Worm (Caenorhabditis elegans) whole organism, mixed stage, embryonic: ENCODE measurements around the gene B0513.90.
A peak's percentile ranks its signal among the peaks of the same experiment; 100 is the strongest.

Experiments used
- M03D4.4 ChIP-seq: sonication (generic microtip); optimal IDR thresholded peaks from 2 replicates; lab custom pipeline; 2017; ENCODE audit warnings: mild to moderate bottlenecking, missing genetic modification characterization, missing compliant biosample characterization
- bed-3 ChIP-seq: fragments of 200-800 bp; sonication (Bioruptor generic); optimal IDR thresholded peaks from 3 replicates; lab custom pipeline; 2018; ENCODE audit warnings: mild to moderate bottlenecking, missing genetic modification characterization, moderate library complexity, missing compliant biosample characterization
- blmp-1 ChIP-seq: fragments of 150-350 bp; optimal IDR thresholded peaks from 2 replicates; lab custom pipeline; 2014; ENCODE audit warnings: missing biosample characterization, missing genetic modification characterization
- ceh-39 ChIP-seq: fragments of 150-350 bp; optimal IDR thresholded peaks from 2 replicates; lab custom pipeline; 2014; ENCODE audit warnings: missing biosample characterization, missing genetic modification characterization
- ceh-43 ChIP-seq: fragments of 200-800 bp; sonication (Bioruptor generic); optimal IDR thresholded peaks from 2 replicates; lab custom pipeline; 2018; ENCODE audit warnings: mild to moderate bottlenecking, missing genetic modification characterization, moderate library complexity, missing compliant biosample characterization
- ceh-83 ChIP-seq: fragments of 200-800 bp; sonication (Bioruptor generic); optimal IDR thresholded peaks from 2 replicates; lab custom pipeline; 2018; ENCODE audit warnings: mild to moderate bottlenecking, missing genetic modification characterization, missing compliant biosample characterization
- ces-1 ChIP-seq: fragments of 150-350 bp; optimal IDR thresholded peaks from 2 replicates; lab custom pipeline; 2014; ENCODE audit warnings: missing biosample characterization, missing genetic modification reagents, missing genetic modification characterization
- cnd-1 ChIP-seq: fragments of 200-800 bp; sonication (Bioruptor generic); optimal IDR thresholded peaks from 2 replicates; lab custom pipeline; 2018; ENCODE audit warnings: mild to moderate bottlenecking, missing genetic modification characterization, missing compliant biosample characterization
- drap-1 ChIP-seq: fragments of 200-800 bp; sonication (Bioruptor generic); optimal IDR thresholded peaks from 3 replicates; lab custom pipeline; 2018; ENCODE audit warnings: mild to moderate bottlenecking, missing genetic modification characterization, missing compliant biosample characterization
- elt-1 ChIP-seq: sonication (generic microtip); optimal IDR thresholded peaks from 2 replicates; lab custom pipeline; 2017; ENCODE audit warnings: missing genetic modification characterization, mild to moderate bottlenecking, missing compliant biosample characterization, antibody characterized with exemption, moderate library complexity, borderline replicate concordance; ENCODE audit not compliant: insufficient read depth
- elt-3 ChIP-seq: fragments of 150-350 bp; optimal IDR thresholded peaks from 2 replicates; lab custom pipeline; 2014; ENCODE audit warnings: missing biosample characterization, missing genetic modification characterization
- flh-1 ChIP-seq: fragments of 200-800 bp; sonication (Bioruptor generic); optimal IDR thresholded peaks from 2 replicates; lab custom pipeline; 2018; ENCODE audit warnings: mild to moderate bottlenecking, missing genetic modification characterization, moderate library complexity, missing compliant biosample characterization
- lin-13 ChIP-seq: fragments of 150-350 bp; optimal IDR thresholded peaks from 2 replicates; lab custom pipeline; 2014; ENCODE audit warnings: missing biosample characterization, missing genetic modification characterization
- lin-32 ChIP-seq: fragments of 200-800 bp; sonication (Bioruptor generic); optimal IDR thresholded peaks from 2 replicates; lab custom pipeline; 2018; ENCODE audit warnings: mild to moderate bottlenecking, missing genetic modification characterization, missing compliant biosample characterization
- lsy-2 ChIP-seq: fragments of 150-350 bp; optimal IDR thresholded peaks from 2 replicates; lab custom pipeline; 2014; ENCODE audit warnings: missing biosample characterization, missing genetic modification characterization
- mab-5 ChIP-seq: fragments of 150-350 bp; optimal IDR thresholded peaks from 2 replicates; lab custom pipeline; 2014; ENCODE audit warnings: missing biosample characterization, missing genetic modification characterization
- mep-1 ChIP-seq: fragments of 150-350 bp; optimal IDR thresholded peaks from 2 replicates; lab custom pipeline; 2017; ENCODE audit warnings: missing biosample characterization, missing genetic modification reagents, missing genetic modification characterization, inconsistent platforms
- mls-2 ChIP-seq: sonication (generic microtip); optimal IDR thresholded peaks from 2 replicates; lab custom pipeline; 2016; ENCODE audit warnings: mild to moderate bottlenecking, missing genetic modification characterization, moderate library complexity, missing compliant biosample characterization
- nhr-12 ChIP-seq: fragments of 150-350 bp; optimal IDR thresholded peaks from 2 replicates; lab custom pipeline; 2014; ENCODE audit warnings: missing biosample characterization, missing genetic modification characterization
- nhr-2 ChIP-seq: fragments of 150-350 bp; optimal IDR thresholded peaks from 2 replicates; lab custom pipeline; 2014; ENCODE audit warnings: missing biosample characterization, missing genetic modification characterization
- nhr-237 ChIP-seq: fragments of 150-350 bp; optimal IDR thresholded peaks from 2 replicates; lab custom pipeline; 2014; ENCODE audit warnings: missing biosample characterization, missing genetic modification characterization
- nhr-28 ChIP-seq: fragments of 150-350 bp; optimal IDR thresholded peaks from 2 replicates; lab custom pipeline; 2014; ENCODE audit warnings: missing biosample characterization, missing genetic modification characterization
- nhr-76 ChIP-seq: sonication (generic microtip); optimal IDR thresholded peaks from 2 replicates; lab custom pipeline; 2017; ENCODE audit warnings: missing biosample characterization, missing genetic modification characterization
- pha-4 ChIP-seq: fragments of 150-350 bp; optimal IDR thresholded peaks from 2 replicates; lab custom pipeline; 2018; ENCODE audit warnings: missing biosample characterization, missing genetic modification reagents, missing genetic modification characterization
- sem-2 ChIP-seq: fragments of 200-800 bp; sonication (Bioruptor generic); optimal IDR thresholded peaks from 2 replicates; lab custom pipeline; 2018; ENCODE audit warnings: mild to moderate bottlenecking, missing genetic modification characterization, missing compliant biosample characterization
- snpc-4 ChIP-seq: fragments of 150-350 bp; optimal IDR thresholded peaks from 2 replicates; lab custom pipeline; 2014; ENCODE audit warnings: missing biosample characterization, missing genetic modification characterization
- sptf-1 ChIP-seq: sonication (generic microtip); optimal IDR thresholded peaks from 2 replicates; lab custom pipeline; 2017; ENCODE audit warnings: mild to moderate bottlenecking, missing genetic modification characterization, moderate library complexity, missing compliant biosample characterization
- tbx-8 ChIP-seq: fragments of 200-800 bp; sonication (Bioruptor generic); optimal IDR thresholded peaks from 2 replicates; lab custom pipeline; 2018; ENCODE audit warnings: mild to moderate bottlenecking, missing genetic modification characterization, moderate library complexity, missing compliant biosample characterization
- unc-62 ChIP-seq: fragments of 150-350 bp; optimal IDR thresholded peaks from 2 replicates; lab custom pipeline; 2014; ENCODE audit warnings: missing biosample characterization, missing genetic modification reagents, missing genetic modification characterization
- zip-8 ChIP-seq: fragments of 150-350 bp; optimal IDR thresholded peaks from 2 replicates; lab custom pipeline; 2014; ENCODE audit warnings: missing biosample characterization, missing genetic modification characterization
- ztf-11 ChIP-seq: fragments of 150-350 bp; optimal IDR thresholded peaks from 2 replicates; lab custom pipeline; 2014; ENCODE audit warnings: missing biosample characterization, missing genetic modification characterization

The B0513.90 gene

ce11 chrIV:13836290-13836689, 30.6 kb upstream of the B0513.90 start, which contains the start of gene H08M01.1:
Gene H08M01.1, minus strand, starts transcription at chrIV:13836390.
- TF ChIP-seq nhr-28 (tag; lab: Kevin White, UChicago) (no peak), unc-62 (GFP tag; lab: Kevin White, UChicago) (no peak), mep-1 (tag; lab: Kevin White, UChicago) (no peak), ceh-43 (GFP tag; lab: Kevin White, UChicago) (no peak), nhr-237 (tag; lab: Kevin White, UChicago) (no peak), pha-4 (tag; lab: Kevin White, UChicago) (no peak), elt-3 (tag; lab: Kevin White, UChicago) (no peak), lin-13 (tag; lab: Kevin White, UChicago) (no peak), bed-3 (GFP tag; lab: Kevin White, UChicago) (no peak), ceh-39 (tag; lab: Kevin White, UChicago) (no peak), lin-32 (GFP tag; lab: Kevin White, UChicago) (no peak), ces-1 (GFP tag; lab: Kevin White, UChicago) (no peak), elt-1 (tag; lab: Kevin White, UChicago) (no peak)

DNA sequence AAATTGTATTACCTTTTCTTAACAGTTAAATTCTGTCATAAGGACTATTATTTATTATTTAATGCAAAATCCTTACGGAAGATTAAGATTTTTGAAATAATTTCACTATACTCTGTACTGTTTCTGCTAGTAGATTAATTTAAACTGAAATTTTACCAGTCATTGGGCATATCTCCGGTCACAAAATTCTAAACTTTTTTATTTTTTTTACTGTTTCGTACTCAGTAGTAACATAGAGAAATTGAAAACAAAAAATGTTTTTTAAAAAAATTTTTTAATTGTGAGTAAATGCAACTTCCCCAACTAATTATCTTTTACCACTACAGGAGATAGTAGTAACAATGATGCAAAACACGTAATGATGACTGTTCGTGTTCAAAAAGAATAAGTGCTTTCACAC, 28.6 kb upstream of the B0513.90 start:
- TF ChIP-seq ztf-11, result no peak
- TF ChIP-seq cnd-1 (tag; lab: Kevin White, UChicago), result no peak
- no peak for TF ChIP-seq mep-1 (tag; lab: Kevin White, UChicago)
- TF ChIP-seq nhr-2 (tag; lab: Kevin White, UChicago), result no peak
- no peak for TF ChIP-seq lin-32 (GFP tag; lab: Kevin White, UChicago)
- no peak for TF ChIP-seq nhr-12
- no peak for TF ChIP-seq M03D4.4 (tag; lab: Kevin White, UChicago)
- TF ChIP-seq ceh-43 (GFP tag; lab: Kevin White, UChicago), result no peak
- no peak for TF ChIP-seq blmp-1 (tag; lab: Kevin White, UChicago)
- no peak for TF ChIP-seq mls-2 (tag; lab: Kevin White, UChicago)
- no peak for TF ChIP-seq nhr-237 (tag; lab: Kevin White, UChicago)

- no peak for TF ChIP-seq ceh-39 (tag; lab: Kevin White, UChicago)
- TF ChIP-seq ztf-11, result no peak
- TF ChIP-seq zip-8 (tag; lab: Kevin White, UChicago), result no peak
- TF ChIP-seq lin-13 (tag; lab: Kevin White, UChicago), result no peak
- TF ChIP-seq sem-2 (GFP tag; lab: Kevin White, UChicago), result no peak
- TF ChIP-seq nhr-76, result no peak
- no peak for TF ChIP-seq nhr-12
- TF ChIP-seq lsy-2 (tag; lab: Kevin White, UChicago), result no peak
- TF ChIP-seq elt-3 (tag; lab: Kevin White, UChicago), result no peak
- no peak for TF ChIP-seq elt-1 (tag; lab: Kevin White, UChicago)
- no peak for TF ChIP-seq flh-1 (GFP tag; lab: Kevin White, UChicago)
- no peak for TF ChIP-seq drap-1 (GFP tag; lab: Kevin White, UChicago)
- no peak for TF ChIP-seq ceh-83 (GFP tag; lab: Kevin White, UChicago)
- TF ChIP-seq snpc-4 (tag; lab: Kevin White, UChicago), result no peak
- no peak for TF ChIP-seq mls-2 (tag; lab: Kevin White, UChicago)
These were observed 6.4 kb upstream of the B0513.90 start for ce11 chrIV:13860459-13860858.

DNA sequence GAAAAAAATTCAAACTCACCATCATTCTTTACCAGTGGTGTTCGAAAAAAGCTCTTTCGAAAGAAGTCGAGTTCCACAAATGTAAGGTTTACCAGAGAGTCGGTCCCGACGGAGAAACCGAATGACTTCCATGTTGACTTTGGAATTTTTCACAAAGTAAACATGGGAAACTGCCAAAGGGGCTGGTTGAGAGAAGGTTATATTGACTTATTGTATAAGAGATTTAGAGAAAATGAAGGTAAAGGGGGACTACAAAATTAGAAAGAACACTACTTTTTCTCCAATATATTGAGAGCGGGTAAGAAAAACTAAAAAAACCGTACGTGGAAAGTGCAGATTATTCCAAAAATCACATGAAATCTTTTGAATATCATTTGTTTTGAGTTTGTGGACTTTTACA, 1.7 kb upstream of the B0513.90 start, which contains the start of gene vamp-8:
Gene vamp-8, minus strand, starts transcription at position 25 of the 400 bp plus-strand sequence.
- TF ChIP-seq pha-4 (tag; lab: Kevin White, UChicago) (peak; percentile 52), unc-62 (GFP tag; lab: Kevin White, UChicago) (no peak)

DNA sequence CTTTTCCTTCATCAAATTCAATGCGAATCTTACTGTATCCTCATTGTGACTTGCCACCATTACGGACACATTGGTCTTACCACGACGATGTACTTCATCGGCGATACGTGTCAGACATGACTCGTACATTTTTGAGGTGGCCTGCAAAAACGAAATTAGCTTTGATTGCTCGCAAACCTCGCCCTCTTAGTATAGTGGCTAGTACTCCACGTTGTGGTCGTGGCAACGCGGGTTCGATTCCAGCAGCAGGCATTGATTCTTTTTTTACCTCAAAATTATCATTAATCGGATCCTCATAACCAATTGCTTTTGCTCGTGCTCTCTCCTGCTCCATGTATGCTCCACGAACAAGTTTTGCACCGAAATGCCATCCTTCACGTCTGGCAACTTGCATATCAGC, 3.2 kb downstream of the B0513.90 start:
- no peak for TF ChIP-seq ztf-11
- TF ChIP-seq cnd-1 (tag; lab: Kevin White, UChicago), result no peak
- no peak for TF ChIP-seq sptf-1

- TF ChIP-seq drap-1 (GFP tag; lab: Kevin White, UChicago) (no peak), unc-62 (GFP tag; lab: Kevin White, UChicago) (no peak), lin-13 (tag; lab: Kevin White, UChicago) (no peak), blmp-1 (tag; lab: Kevin White, UChicago) (no peak), ztf-11 (no peak), mab-5 (tag; lab: Kevin White, UChicago) (no peak), elt-3 (tag; lab: Kevin White, UChicago) (no peak), sem-2 (GFP tag; lab: Kevin White, UChicago) (no peak), ces-1 (GFP tag; lab: Kevin White, UChicago) (no peak), nhr-237 (tag; lab: Kevin White, UChicago) (no peak), tbx-8 (no peak), nhr-76 (no peak), ceh-43 (GFP tag; lab: Kevin White, UChicago) (no peak), cnd-1 (tag; lab: Kevin White, UChicago) (no peak), snpc-4 (tag; lab: Kevin White, UChicago) (no peak)
These were observed 9.8 kb downstream of the B0513.90 start, which contains the start of gene prdh-1 for ce11 chrIV:13876565-13877153. Gene prdh-1, minus strand, starts transcription at chrIV:13876615.
